Fruit fly (Drosophila melanogaster): Measurements from ENCODE around the gene CG42556.

DNA sequence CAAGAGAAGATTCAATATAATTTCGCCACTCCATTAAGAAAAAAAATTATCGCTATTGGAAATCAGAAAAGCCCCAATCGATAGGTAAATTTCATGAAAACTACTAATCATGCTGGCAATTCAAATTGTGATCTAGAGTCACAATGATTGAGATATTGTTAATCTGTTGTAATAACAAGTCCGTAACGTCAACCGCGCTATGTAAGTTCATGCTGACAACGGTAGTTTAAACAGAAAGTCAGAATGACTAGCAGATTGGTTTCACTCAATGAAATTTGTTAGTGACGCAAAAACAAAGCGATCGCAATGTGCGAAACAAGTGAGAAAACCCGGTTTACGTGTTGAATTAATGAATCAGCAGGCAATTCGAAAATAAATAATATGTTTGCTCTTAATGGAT, 32.6 kb upstream of the CG42556 start:
- TF ChIP-seq Gug (GFP tag; IDR thresholded peaks at IDR 0.05) (no peak), CG15601 (tag; optimal IDR thresholded peaks at IDR 0.05) (no peak), tin (GFP tag; optimal IDR thresholded peaks at IDR 0.05) (no peak), CG7839 (tag; optimal IDR thresholded peaks at IDR 0.05) (no peak), Dbx (GFP tag; IDR thresholded peaks at IDR 0.05) (no peak), CG5245 (GFP tag; optimal IDR thresholded peaks at IDR 0.05) (no peak), sima (GFP tag; optimal IDR thresholded peaks at IDR 0.05) (no peak), vfl (GFP tag; optimal IDR thresholded peaks at IDR 0.05) (no peak)
